Fruit fly (Drosophila melanogaster): ENCODE data around the gene ogre.

ogre gene

DNA sequence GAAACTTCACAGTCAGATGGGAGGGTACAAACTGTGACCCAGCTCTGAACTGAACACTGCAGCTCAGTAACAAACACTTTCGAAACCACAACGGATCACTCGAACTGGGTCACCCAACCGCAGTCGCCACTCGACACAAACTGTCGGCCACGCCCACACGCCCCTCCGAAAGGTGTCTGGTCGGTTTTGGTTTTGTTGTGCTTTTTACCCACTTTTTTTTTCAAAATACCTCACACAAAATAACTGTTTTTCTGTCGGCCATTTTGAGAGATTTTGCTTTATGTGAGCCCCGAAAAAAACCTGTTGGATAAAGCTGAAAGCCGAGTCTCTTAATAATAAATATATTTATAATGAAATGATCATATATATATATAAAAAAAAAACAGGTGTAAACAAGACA lies at the start of gene ogre:
ogre (minus strand) TSS at position 33 of the 400 bp plus-strand sequence.
- TF ChIP-seq kay (GFP tag; ENCODE audit: borderline replicate concordance) (no peak), CG12768 (GFP tag; optimal IDR thresholded peaks at IDR 0.05) (no peak), tj (GFP tag; optimal IDR thresholded peaks at IDR 0.05) (no peak), cnc (optimal IDR thresholded peaks at IDR 0.05) (no peak), Hr96 (GFP tag; optimal IDR thresholded peaks at IDR 0.05) (no peak), Clk (GFP tag; optimal IDR thresholded peaks at IDR 0.05) (no peak), bab1 (GFP tag; optimal IDR thresholded peaks at IDR 0.05) (no peak), CG7101 (tag; optimal IDR thresholded peaks at IDR 0.05) (no peak), CG1620 (GFP tag; optimal IDR thresholded peaks at IDR 0.05) (no peak), pad (GFP tag; optimal IDR thresholded peaks at IDR 0.05) (no peak), CG5204 (GFP tag; optimal IDR thresholded peaks at IDR 0.05) (no peak), Crg-1 (GFP tag; optimal IDR thresholded peaks at IDR 0.05) (no peak), CG33017 (tag; optimal IDR thresholded peaks at IDR 0.05) (no peak), toe (GFP tag; optimal IDR thresholded peaks at IDR 0.05) (no peak), ovo (GFP tag; optimal IDR thresholded peaks at IDR 0.05) (no peak), Mnt (GFP tag; optimal IDR thresholded peaks at IDR 0.05) (no peak), cic (GFP tag; optimal IDR thresholded peaks at IDR 0.05) (no peak)

DNA sequence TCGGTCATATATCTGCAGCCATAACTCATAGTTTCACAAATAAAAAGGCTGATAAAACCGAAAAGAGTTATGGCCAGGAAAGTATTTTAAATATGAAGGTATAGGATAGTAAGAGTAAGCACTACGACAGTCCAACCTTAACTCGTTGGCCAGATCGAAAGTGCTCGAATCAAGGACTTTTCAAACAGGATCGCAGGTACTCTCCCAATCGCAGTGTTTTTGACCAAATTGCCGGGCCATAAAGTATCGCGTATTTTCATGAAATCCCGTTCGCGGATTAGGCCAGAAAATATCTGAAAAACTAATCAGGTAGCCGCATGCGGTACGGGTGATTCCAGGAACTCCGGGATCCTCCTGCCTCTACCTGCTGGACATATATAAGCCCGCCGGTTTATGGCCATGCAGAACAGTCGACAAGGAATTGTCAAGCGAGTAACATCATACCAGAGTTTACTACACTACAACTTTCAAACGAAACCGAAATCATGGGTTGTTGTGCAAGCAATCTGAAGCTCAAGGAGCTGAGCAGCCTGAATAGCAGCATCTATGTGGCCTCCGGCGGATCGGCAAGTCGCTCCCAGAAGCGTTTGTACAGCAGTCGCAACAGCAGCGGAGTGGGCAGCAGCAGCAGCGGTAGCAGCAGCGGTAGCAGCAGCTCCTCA lies 49.2 kb upstream of the ogre start, which contains the start of gene CG14427:
CG14427 (plus strand) TSS at position 399 of the 662 bp plus-strand sequence.
- TF ChIP-seq CG7101 (tag; optimal IDR thresholded peaks at IDR 0.05) = no peak
- TF ChIP-seq toe (GFP tag; optimal IDR thresholded peaks at IDR 0.05) = no peak
- no peak for TF ChIP-seq cic (GFP tag; optimal IDR thresholded peaks at IDR 0.05)
- TF ChIP-seq ovo (GFP tag; optimal IDR thresholded peaks at IDR 0.05) = no peak
- no peak for TF ChIP-seq CG11617 (GFP tag; optimal IDR thresholded peaks at IDR 0.05)
- TF ChIP-seq CG12768 (GFP tag; optimal IDR thresholded peaks at IDR 0.05) = no peak
- no peak for TF ChIP-seq bab1 (GFP tag; optimal IDR thresholded peaks at IDR 0.05)

DNA sequence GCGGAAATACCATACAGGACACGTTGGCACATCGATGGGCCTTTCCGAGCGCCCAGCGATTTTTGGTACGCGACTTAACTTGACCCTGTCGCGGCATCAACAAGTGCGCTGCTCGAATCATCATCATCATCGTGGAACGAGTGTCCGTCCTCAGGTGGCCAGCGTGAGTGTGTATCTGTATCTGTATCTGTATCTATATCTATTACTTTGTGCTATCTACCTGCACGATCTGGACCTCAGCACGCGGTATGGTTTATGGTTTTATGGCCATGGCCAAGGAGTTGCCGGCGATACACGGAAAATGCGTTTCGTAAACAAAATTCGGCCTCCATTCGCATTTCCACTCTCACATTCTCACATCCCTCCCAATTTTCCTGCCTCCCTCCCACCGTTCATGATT lies 45.9 kb upstream of the ogre start:
- TF ChIP-seq CG5204 (GFP tag; optimal IDR thresholded peaks at IDR 0.05) (no peak), CG14711 (tag; optimal IDR thresholded peaks at IDR 0.05) (no peak), toe (GFP tag; optimal IDR thresholded peaks at IDR 0.05) (no peak), cnc (optimal IDR thresholded peaks at IDR 0.05) (no peak), CG7045 (GFP tag; optimal IDR thresholded peaks at IDR 0.05) (no peak), Mnt (GFP tag; optimal IDR thresholded peaks at IDR 0.05) (no peak), tj (GFP tag; optimal IDR thresholded peaks at IDR 0.05) (no peak), CG1620 (GFP tag; optimal IDR thresholded peaks at IDR 0.05) (no peak), ovo (GFP tag; optimal IDR thresholded peaks at IDR 0.05) (no peak), bab1 (GFP tag; optimal IDR thresholded peaks at IDR 0.05) (no peak), kay (GFP tag; ENCODE audit: borderline replicate concordance) (no peak), CG33017 (tag; optimal IDR thresholded peaks at IDR 0.05) (no peak), cic (GFP tag; optimal IDR thresholded peaks at IDR 0.05) (no peak), CG11617 (GFP tag; optimal IDR thresholded peaks at IDR 0.05) (no peak), CG7101 (tag; optimal IDR thresholded peaks at IDR 0.05) (no peak), Hr96 (GFP tag; optimal IDR thresholded peaks at IDR 0.05) (no peak), Clk (GFP tag; optimal IDR thresholded peaks at IDR 0.05) (no peak)

DNA sequence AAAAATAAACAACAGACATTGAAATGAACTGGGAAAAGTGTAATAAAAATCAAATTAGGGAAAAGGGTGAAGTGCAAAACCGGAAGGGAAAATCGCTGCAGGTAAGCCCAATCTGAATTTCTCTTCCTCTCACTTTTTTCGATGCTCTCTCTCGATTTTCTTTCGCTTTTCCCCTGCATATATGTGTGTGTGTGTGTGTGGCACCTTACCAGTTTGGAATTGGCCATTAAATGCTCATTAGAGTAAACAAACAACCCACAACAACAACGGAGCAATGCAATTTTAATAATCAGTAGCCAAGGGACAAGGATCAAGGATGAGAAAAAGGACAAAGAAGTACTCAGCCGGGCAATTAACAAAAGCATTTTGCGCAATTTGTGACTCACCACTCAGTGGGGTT lies 43.8 kb upstream of the ogre start:
- TF ChIP-seq CG7101 (tag; optimal IDR thresholded peaks at IDR 0.05) (no peak), Mnt (GFP tag; optimal IDR thresholded peaks at IDR 0.05) (no peak), tj (GFP tag; optimal IDR thresholded peaks at IDR 0.05) (no peak), CG5204 (GFP tag; optimal IDR thresholded peaks at IDR 0.05) (no peak), Clk (GFP tag; optimal IDR thresholded peaks at IDR 0.05) (no peak), CG7045 (GFP tag; optimal IDR thresholded peaks at IDR 0.05) (no peak), ovo (GFP tag; optimal IDR thresholded peaks at IDR 0.05) (no peak), cic (GFP tag; optimal IDR thresholded peaks at IDR 0.05) (no peak), toe (GFP tag; optimal IDR thresholded peaks at IDR 0.05) (no peak), CG14711 (tag; optimal IDR thresholded peaks at IDR 0.05) (no peak), pad (GFP tag; optimal IDR thresholded peaks at IDR 0.05) (no peak), Crg-1 (GFP tag; optimal IDR thresholded peaks at IDR 0.05) (no peak), CG12768 (GFP tag; optimal IDR thresholded peaks at IDR 0.05) (no peak), CG1620 (GFP tag; optimal IDR thresholded peaks at IDR 0.05) (no peak), cnc (optimal IDR thresholded peaks at IDR 0.05) (no peak), Hr96 (GFP tag; optimal IDR thresholded peaks at IDR 0.05) (no peak), CG33017 (tag; optimal IDR thresholded peaks at IDR 0.05) (no peak)

DNA sequence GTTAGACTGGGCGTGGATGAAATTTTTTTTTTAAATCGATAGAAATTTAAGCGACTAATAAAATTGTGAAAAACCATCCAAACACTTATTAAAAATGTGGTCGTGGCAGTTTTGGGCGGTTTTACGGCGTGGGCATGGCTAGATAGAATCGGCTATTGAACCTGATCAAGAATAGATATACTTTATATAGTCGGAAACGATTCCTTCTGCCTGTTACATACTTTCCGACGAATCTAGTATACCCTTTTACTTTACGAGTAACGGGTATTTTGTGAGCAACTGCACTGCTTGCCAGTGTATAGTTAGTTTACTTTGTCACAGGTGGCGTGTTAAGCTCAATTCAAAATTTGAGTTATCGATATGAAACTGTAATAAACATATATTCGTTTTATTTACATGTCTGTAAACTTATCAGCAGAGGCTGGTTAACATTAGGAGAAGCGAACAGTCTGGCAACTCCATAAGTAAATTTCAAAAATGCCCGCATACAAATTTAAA lies 23.9 kb upstream of the ogre start:
- TF ChIP-seq cic (GFP tag; optimal IDR thresholded peaks at IDR 0.05) (peak; percentile 98), CG1620 (GFP tag; optimal IDR thresholded peaks at IDR 0.05) (peak; percentile 13), CG7045 (GFP tag; optimal IDR thresholded peaks at IDR 0.05) (no peak), toe (GFP tag; optimal IDR thresholded peaks at IDR 0.05) (peak; percentile 23), CG7101 (tag; optimal IDR thresholded peaks at IDR 0.05) (peak; percentile 43), CG5204 (GFP tag; optimal IDR thresholded peaks at IDR 0.05) (peak; percentile 2), CG14711 (tag; optimal IDR thresholded peaks at IDR 0.05) (peak; percentile 19), bab1 (GFP tag; optimal IDR thresholded peaks at IDR 0.05) (peak; percentile 72), ovo (GFP tag; optimal IDR thresholded peaks at IDR 0.05) (no peak), Hr96 (GFP tag; optimal IDR thresholded peaks at IDR 0.05) (peak; percentile 66), CG11617 (GFP tag; optimal IDR thresholded peaks at IDR 0.05) (peak; percentile 44), CG12768 (GFP tag; optimal IDR thresholded peaks at IDR 0.05) (no peak), Clk (GFP tag; optimal IDR thresholded peaks at IDR 0.05) (no peak), pad (GFP tag; optimal IDR thresholded peaks at IDR 0.05) (peak; percentile 18), Crg-1 (GFP tag; optimal IDR thresholded peaks at IDR 0.05) (peak; percentile 31), Mnt (GFP tag; optimal IDR thresholded peaks at IDR 0.05) (peak; percentile 47), CG33017 (tag; optimal IDR thresholded peaks at IDR 0.05) (no peak), kay (GFP tag; ENCODE audit: borderline replicate concordance) (peak; percentile 78)

Data from whole organism, adult.